Fruit fly (Drosophila melanogaster) whole organism, prepupa: ENCODE measurements around the gene Cyp6a16.

ENCODE experiments used
- Ets96B ChIP-seq: fragments of 200-800 bp; optimal IDR thresholded peaks from 2 replicates; lab custom pipeline; 2019; ENCODE audit warnings: missing biosample characterization, mild to moderate bottlenecking, missing genetic modification characterization, moderate library complexity
- Sox102F ChIP-seq: fragments of 200-800 bp; sonication (Bioruptor generic); optimal IDR thresholded peaks from 2 replicates; lab custom pipeline; 2016; ENCODE audit warnings: missing biosample characterization, mild to moderate bottlenecking, missing genetic modification characterization
- cyc ChIP-seq: fragments of 200-800 bp; sonication (Bioruptor generic); optimal IDR thresholded peaks from 3 replicates; lab custom pipeline; 2016; ENCODE audit warnings: missing biosample characterization, missing genetic modification characterization
- dac ChIP-seq: fragments of 200-800 bp; sonication (Bioruptor generic); optimal IDR thresholded peaks from 2 replicates; lab custom pipeline; 2017; ENCODE audit warnings: missing biosample characterization, mild to moderate bottlenecking, missing genetic modification characterization
- topi ChIP-seq: fragments of 200-800 bp; sonication (Bioruptor generic); optimal IDR thresholded peaks from 3 replicates; lab custom pipeline; 2016; ENCODE audit warnings: missing biosample characterization, missing genetic modification characterization

DNA sequence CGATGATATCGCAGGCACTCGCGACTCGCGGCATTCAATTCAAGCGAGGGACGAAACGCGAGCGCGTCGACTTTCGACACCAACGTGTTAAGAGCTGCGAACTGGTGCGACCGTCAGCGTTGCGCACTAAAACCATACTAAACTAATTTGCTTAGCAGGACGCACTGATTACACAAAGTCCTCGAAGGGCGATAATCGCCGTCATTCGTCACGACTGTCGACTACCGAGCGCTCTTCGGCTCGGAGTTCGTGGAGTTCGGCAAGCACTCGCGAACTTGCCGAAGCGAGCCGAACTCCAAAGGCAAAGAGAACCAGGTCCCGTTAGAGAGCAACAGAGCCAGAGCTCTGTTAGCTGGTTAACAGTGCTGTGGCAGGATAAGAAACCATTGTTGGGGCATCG is 34.9 kb upstream of the Cyp6a16 start, which contains the start of gene DIP-theta:
- TF ChIP-seq topi (GFP tag; lab: Kevin White, UChicago) (no peak), cyc (GFP tag; lab: Kevin White, UChicago) (no peak), Sox102F (GFP tag; lab: Kevin White, UChicago) (no peak), dac (GFP tag; lab: Kevin White, UChicago) (no peak), Ets96B (no peak)
